Worm (Caenorhabditis elegans) whole organism, mixed stage, embryonic: ENCODE results near the gene Y56A3A.22.

Experiments used
- M03D4.4 ChIP-seq: sonication (generic microtip); optimal IDR thresholded peaks from 2 replicates; lab custom pipeline; 2017; ENCODE audit warnings: mild to moderate bottlenecking, missing genetic modification characterization, missing compliant biosample characterization
- bed-3 ChIP-seq: fragments of 200-800 bp; sonication (Bioruptor generic); optimal IDR thresholded peaks from 3 replicates; lab custom pipeline; 2018; ENCODE audit warnings: mild to moderate bottlenecking, missing genetic modification characterization, moderate library complexity, missing compliant biosample characterization
- blmp-1 ChIP-seq: fragments of 150-350 bp; optimal IDR thresholded peaks from 2 replicates; lab custom pipeline; 2014; ENCODE audit warnings: missing biosample characterization, missing genetic modification characterization
- ceh-39 ChIP-seq: fragments of 150-350 bp; optimal IDR thresholded peaks from 2 replicates; lab custom pipeline; 2014; ENCODE audit warnings: missing biosample characterization, missing genetic modification characterization
- ceh-43 ChIP-seq: fragments of 200-800 bp; sonication (Bioruptor generic); optimal IDR thresholded peaks from 2 replicates; lab custom pipeline; 2018; ENCODE audit warnings: mild to moderate bottlenecking, missing genetic modification characterization, moderate library complexity, missing compliant biosample characterization
- ceh-83 ChIP-seq: fragments of 200-800 bp; sonication (Bioruptor generic); optimal IDR thresholded peaks from 2 replicates; lab custom pipeline; 2018; ENCODE audit warnings: mild to moderate bottlenecking, missing genetic modification characterization, missing compliant biosample characterization
- ces-1 ChIP-seq: fragments of 150-350 bp; optimal IDR thresholded peaks from 2 replicates; lab custom pipeline; 2014; ENCODE audit warnings: missing biosample characterization, missing genetic modification reagents, missing genetic modification characterization
- cnd-1 ChIP-seq: fragments of 200-800 bp; sonication (Bioruptor generic); optimal IDR thresholded peaks from 2 replicates; lab custom pipeline; 2018; ENCODE audit warnings: mild to moderate bottlenecking, missing genetic modification characterization, missing compliant biosample characterization
- drap-1 ChIP-seq: fragments of 200-800 bp; sonication (Bioruptor generic); optimal IDR thresholded peaks from 3 replicates; lab custom pipeline; 2018; ENCODE audit warnings: mild to moderate bottlenecking, missing genetic modification characterization, missing compliant biosample characterization
- elt-1 ChIP-seq: sonication (generic microtip); optimal IDR thresholded peaks from 2 replicates; lab custom pipeline; 2017; ENCODE audit warnings: missing genetic modification characterization, mild to moderate bottlenecking, missing compliant biosample characterization, antibody characterized with exemption, moderate library complexity, borderline replicate concordance; ENCODE audit not compliant: insufficient read depth
- elt-3 ChIP-seq: fragments of 150-350 bp; optimal IDR thresholded peaks from 2 replicates; lab custom pipeline; 2014; ENCODE audit warnings: missing biosample characterization, missing genetic modification characterization
- flh-1 ChIP-seq: fragments of 200-800 bp; sonication (Bioruptor generic); optimal IDR thresholded peaks from 2 replicates; lab custom pipeline; 2018; ENCODE audit warnings: mild to moderate bottlenecking, missing genetic modification characterization, moderate library complexity, missing compliant biosample characterization
- ham-2 ChIP-seq: fragments of 200-800 bp; sonication (Bioruptor generic); optimal IDR thresholded peaks from 2 replicates; lab custom pipeline; 2018; ENCODE audit warnings: mild to moderate bottlenecking, missing genetic modification characterization, missing compliant biosample characterization
- hlh-1 ChIP-seq: fragments of 150-350 bp; optimal IDR thresholded peaks from 2 replicates; lab custom pipeline; 2014; ENCODE audit warnings: missing biosample characterization, missing genetic modification reagents, missing genetic modification characterization
- lin-13 ChIP-seq: fragments of 150-350 bp; optimal IDR thresholded peaks from 2 replicates; lab custom pipeline; 2014; ENCODE audit warnings: missing biosample characterization, missing genetic modification characterization
- lin-32 ChIP-seq: fragments of 200-800 bp; sonication (Bioruptor generic); optimal IDR thresholded peaks from 2 replicates; lab custom pipeline; 2018; ENCODE audit warnings: mild to moderate bottlenecking, missing genetic modification characterization, missing compliant biosample characterization
- lsy-2 ChIP-seq: fragments of 150-350 bp; optimal IDR thresholded peaks from 2 replicates; lab custom pipeline; 2014; ENCODE audit warnings: missing biosample characterization, missing genetic modification characterization
- mab-5 ChIP-seq: fragments of 150-350 bp; optimal IDR thresholded peaks from 2 replicates; lab custom pipeline; 2014; ENCODE audit warnings: missing biosample characterization, missing genetic modification characterization
- mep-1 ChIP-seq: fragments of 150-350 bp; optimal IDR thresholded peaks from 2 replicates; lab custom pipeline; 2017; ENCODE audit warnings: missing biosample characterization, missing genetic modification reagents, missing genetic modification characterization, inconsistent platforms
- mls-2 ChIP-seq: sonication (generic microtip); optimal IDR thresholded peaks from 2 replicates; lab custom pipeline; 2016; ENCODE audit warnings: mild to moderate bottlenecking, missing genetic modification characterization, moderate library complexity, missing compliant biosample characterization
- nhr-12 ChIP-seq: fragments of 150-350 bp; optimal IDR thresholded peaks from 2 replicates; lab custom pipeline; 2014; ENCODE audit warnings: missing biosample characterization, missing genetic modification characterization
- nhr-2 ChIP-seq: fragments of 150-350 bp; optimal IDR thresholded peaks from 2 replicates; lab custom pipeline; 2014; ENCODE audit warnings: missing biosample characterization, missing genetic modification characterization
- nhr-237 ChIP-seq: fragments of 150-350 bp; optimal IDR thresholded peaks from 2 replicates; lab custom pipeline; 2014; ENCODE audit warnings: missing biosample characterization, missing genetic modification characterization
- nhr-28 ChIP-seq: fragments of 150-350 bp; optimal IDR thresholded peaks from 2 replicates; lab custom pipeline; 2014; ENCODE audit warnings: missing biosample characterization, missing genetic modification characterization
- nhr-76 ChIP-seq: sonication (generic microtip); optimal IDR thresholded peaks from 2 replicates; lab custom pipeline; 2017; ENCODE audit warnings: missing biosample characterization, missing genetic modification characterization
- pha-4 ChIP-seq: fragments of 150-350 bp; optimal IDR thresholded peaks from 2 replicates; lab custom pipeline; 2018; ENCODE audit warnings: missing biosample characterization, missing genetic modification reagents, missing genetic modification characterization
- sem-2 ChIP-seq: fragments of 200-800 bp; sonication (Bioruptor generic); optimal IDR thresholded peaks from 2 replicates; lab custom pipeline; 2018; ENCODE audit warnings: mild to moderate bottlenecking, missing genetic modification characterization, missing compliant biosample characterization
- snpc-4 ChIP-seq: fragments of 150-350 bp; optimal IDR thresholded peaks from 2 replicates; lab custom pipeline; 2014; ENCODE audit warnings: missing biosample characterization, missing genetic modification characterization
- sptf-1 ChIP-seq: sonication (generic microtip); optimal IDR thresholded peaks from 2 replicates; lab custom pipeline; 2017; ENCODE audit warnings: mild to moderate bottlenecking, missing genetic modification characterization, moderate library complexity, missing compliant biosample characterization
- tbx-8 ChIP-seq: fragments of 200-800 bp; sonication (Bioruptor generic); optimal IDR thresholded peaks from 2 replicates; lab custom pipeline; 2018; ENCODE audit warnings: mild to moderate bottlenecking, missing genetic modification characterization, moderate library complexity, missing compliant biosample characterization
- unc-120 ChIP-seq: sonication (generic microtip); optimal IDR thresholded peaks from 2 replicates; lab custom pipeline; 2017; ENCODE audit warnings: missing genetic modification characterization, missing compliant biosample characterization; ENCODE audit not compliant: poor library complexity, severe bottlenecking
- unc-39 ChIP-seq: fragments of 150-350 bp; optimal IDR thresholded peaks from 2 replicates; lab custom pipeline; 2014; ENCODE audit warnings: missing biosample characterization, missing genetic modification characterization
- unc-62 ChIP-seq: fragments of 150-350 bp; optimal IDR thresholded peaks from 2 replicates; lab custom pipeline; 2014; ENCODE audit warnings: missing biosample characterization, missing genetic modification reagents, missing genetic modification characterization
- zip-8 ChIP-seq: fragments of 150-350 bp; optimal IDR thresholded peaks from 2 replicates; lab custom pipeline; 2014; ENCODE audit warnings: missing biosample characterization, missing genetic modification characterization
- ztf-11 ChIP-seq: fragments of 150-350 bp; optimal IDR thresholded peaks from 2 replicates; lab custom pipeline; 2014; ENCODE audit warnings: missing biosample characterization, missing genetic modification characterization

Y56A3A.22 gene

ce11 chrIII:11937911-11938310, 16.4 kb downstream of the Y56A3A.22 start:
- TF ChIP-seq ces-1: peak; percentile 60
- TF ChIP-seq drap-1 (GFP tag; lab: Kevin White, UChicago): no peak
- peak; percentile 60 for TF ChIP-seq hlh-1
- peak; percentile 12 for TF ChIP-seq mab-5 (tag; lab: Kevin White, UChicago)
- peak; percentile 70 for TF ChIP-seq unc-120 (tag; lab: Kevin White, UChicago)

ce11 chrIII:11938525-11938924, 17.0 kb downstream of the Y56A3A.22 start:
- TF ChIP-seq lin-13 (tag; lab: Kevin White, UChicago) (no peak), flh-1 (GFP tag; lab: Kevin White, UChicago) (no peak), ces-1 (no peak), ceh-43 (GFP tag; lab: Kevin White, UChicago) (no peak), nhr-76 (tag; lab: Kevin White, UChicago) (no peak), sptf-1 (no peak), ham-2 (no peak), lin-32 (no peak), zip-8 (tag; lab: Kevin White, UChicago) (no peak), unc-120 (tag; lab: Kevin White, UChicago) (no peak), ceh-39 (tag; lab: Kevin White, UChicago) (no peak), bed-3 (GFP tag; lab: Kevin White, UChicago) (no peak), drap-1 (GFP tag; lab: Kevin White, UChicago) (no peak), lsy-2 (tag; lab: Kevin White, UChicago) (no peak), unc-39 (tag; lab: Kevin White, UChicago) (no peak), blmp-1 (no peak), nhr-12 (no peak), unc-62 (GFP tag; lab: Kevin White, UChicago) (no peak), elt-3 (no peak)
- TF ChIP-seq, all 35 proteins: peak for 0

DNA sequence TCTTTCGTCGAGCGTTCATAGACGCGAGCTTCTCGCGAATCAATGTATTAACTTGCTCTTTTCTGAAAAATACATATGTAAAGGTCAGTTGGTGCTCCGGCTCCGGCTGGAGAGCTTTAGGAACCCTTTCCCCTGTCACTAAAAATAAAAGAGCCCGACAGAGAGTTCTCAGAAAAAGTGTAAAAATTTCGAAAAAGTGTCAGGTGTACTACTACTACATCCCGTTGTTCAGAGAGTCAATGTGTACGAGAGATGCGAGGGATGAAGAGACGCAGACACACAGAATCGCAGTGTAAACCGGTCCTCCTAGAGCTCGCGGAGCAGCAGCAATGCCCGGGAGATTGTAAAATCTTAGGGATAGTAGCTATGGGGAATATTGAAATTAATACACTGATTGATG, 21.2 kb downstream of the Y56A3A.22 start:
- TF ChIP-seq unc-39 (tag; lab: Kevin White, UChicago) (no peak), ceh-39 (tag; lab: Kevin White, UChicago) (no peak), blmp-1 (no peak), ces-1 (no peak), bed-3 (GFP tag; lab: Kevin White, UChicago) (no peak), snpc-4 (tag; lab: Kevin White, UChicago) (no peak), nhr-2 (tag; lab: Kevin White, UChicago) (no peak), nhr-12 (no peak), ceh-43 (GFP tag; lab: Kevin White, UChicago) (no peak), hlh-1 (peak; percentile 98), sptf-1 (no peak), mls-2 (tag; lab: Kevin White, UChicago) (no peak), zip-8 (tag; lab: Kevin White, UChicago) (no peak), lsy-2 (tag; lab: Kevin White, UChicago) (no peak), unc-120 (tag; lab: Kevin White, UChicago) (peak; percentile 71), unc-62 (GFP tag; lab: Kevin White, UChicago) (peak; percentile 64), tbx-8 (no peak), lin-13 (tag; lab: Kevin White, UChicago) (no peak), drap-1 (GFP tag; lab: Kevin White, UChicago) (no peak)

DNA sequence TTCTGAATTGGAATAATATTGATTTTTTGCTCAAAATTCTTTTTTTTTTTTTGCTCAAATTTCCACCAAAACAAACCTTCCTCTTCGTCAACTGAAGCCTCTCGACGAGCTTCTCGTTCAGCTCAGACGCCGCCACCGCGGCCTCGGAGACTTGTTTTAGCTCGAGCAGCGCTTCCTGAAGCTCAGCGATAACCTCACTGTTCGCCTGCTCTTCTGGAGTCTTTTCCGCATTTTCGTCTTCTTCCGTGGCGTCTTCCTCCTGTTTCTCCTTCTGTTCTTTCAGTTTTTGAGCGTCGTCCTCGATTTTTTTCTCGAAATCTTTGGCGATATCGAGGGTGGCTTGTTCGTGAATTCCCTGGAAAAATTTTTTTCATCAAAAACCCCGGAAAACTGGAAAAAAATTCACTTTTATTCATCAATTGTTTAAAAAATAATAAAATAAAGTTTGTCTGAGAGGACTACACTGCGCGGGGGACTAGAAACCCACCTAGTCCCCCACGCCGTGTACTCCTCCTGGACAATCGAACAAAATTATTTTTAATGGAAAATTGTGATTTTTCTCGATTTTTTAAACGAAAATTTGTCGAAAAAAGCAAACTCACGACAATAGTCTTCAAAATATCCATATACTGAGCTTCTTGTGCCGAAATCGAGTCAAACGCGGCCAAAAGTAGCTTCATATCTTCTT, 24.7 kb downstream of the Y56A3A.22 start:
- TF ChIP-seq ces-1 (peak; percentile 93), elt-1 (tag; lab: Kevin White, UChicago) (no peak), cnd-1 (peak; percentile 44), snpc-4 (tag; lab: Kevin White, UChicago) (no peak), mab-5 (tag; lab: Kevin White, UChicago) (no peak), nhr-76 (tag; lab: Kevin White, UChicago) (no peak), nhr-2 (tag; lab: Kevin White, UChicago) (no peak), pha-4 (tag; lab: Kevin White, UChicago) (no peak), lsy-2 (tag; lab: Kevin White, UChicago) (peak; percentile 52), nhr-237 (tag; lab: Kevin White, UChicago) (no peak), tbx-8 (no peak), lin-32 (no peak), nhr-28 (no peak), ceh-43 (GFP tag; lab: Kevin White, UChicago) (no peak), zip-8 (tag; lab: Kevin White, UChicago) (no peak), blmp-1 (no peak), flh-1 (GFP tag; lab: Kevin White, UChicago) (no peak), unc-120 (tag; lab: Kevin White, UChicago) (no peak), sem-2 (GFP tag; lab: Kevin White, UChicago) (no peak), sptf-1 (peak; percentile 53), unc-39 (tag; lab: Kevin White, UChicago) (no peak), ztf-11 (tag; lab: Kevin White, UChicago) (no peak), ham-2 (no peak), nhr-12 (no peak), bed-3 (GFP tag; lab: Kevin White, UChicago) (no peak), hlh-1 (no peak), mls-2 (tag; lab: Kevin White, UChicago) (no peak), ceh-83 (peak; percentile 39), M03D4.4 (no peak), lin-13 (tag; lab: Kevin White, UChicago) (peak; percentile 58), drap-1 (GFP tag; lab: Kevin White, UChicago) (no peak), mep-1 (tag; lab: Kevin White, UChicago) (peak; percentile 47), elt-3 (no peak), unc-62 (GFP tag; lab: Kevin White, UChicago) (no peak), ceh-39 (tag; lab: Kevin White, UChicago) (peak; percentile 41)
